Worm (Caenorhabditis elegans): ENCODE data around the gene pitr-4.

pitr-4 gene

DNA sequence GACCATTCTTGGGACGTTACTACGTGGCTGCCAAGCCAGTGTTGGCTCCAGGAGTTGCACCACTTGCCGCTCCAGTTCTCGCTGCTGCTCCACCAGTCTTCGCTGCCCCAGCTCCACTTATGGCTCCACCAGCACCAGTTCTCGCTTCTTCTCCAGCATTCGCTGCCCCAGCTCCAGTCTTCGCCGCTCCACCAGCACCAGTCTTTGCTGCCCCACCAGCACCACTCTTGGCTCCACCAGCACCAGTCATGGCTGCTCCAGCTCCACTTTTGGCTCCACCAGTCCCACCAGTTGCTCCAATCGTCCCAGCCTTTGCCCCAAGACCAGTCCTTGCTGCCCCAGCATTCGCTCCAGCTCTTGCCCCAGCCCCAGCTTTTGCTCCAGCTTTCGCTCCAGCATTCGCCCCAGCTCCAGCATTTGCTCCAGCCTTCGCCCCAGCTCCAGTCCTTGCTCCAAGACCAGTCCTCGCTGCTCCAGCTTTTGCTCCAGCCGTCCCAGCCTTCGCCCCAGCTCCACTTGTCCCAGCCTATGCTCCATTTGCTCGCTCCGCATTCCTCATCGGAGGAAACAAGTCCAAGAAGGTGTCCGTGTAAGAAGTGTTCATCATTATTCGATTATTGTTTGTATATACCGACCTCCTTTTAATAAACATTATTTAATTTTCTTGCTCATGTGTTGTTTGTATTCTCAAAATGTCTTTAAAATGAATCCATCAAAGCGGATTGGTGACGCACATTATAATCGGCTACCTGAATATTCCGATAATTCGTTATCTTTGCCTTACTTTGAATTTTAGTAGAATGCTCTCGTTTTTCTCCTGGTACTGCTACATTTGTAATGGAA, 35.6 kb downstream of the pitr-4 start, which contains the start of gene T06E4.7:
T06E4.7 (plus strand) TSS at position 793 of the 843 bp plus-strand sequence.
- TF ChIP-seq unc-120 (tag; optimal IDR thresholded peaks at IDR 0.05; ENCODE audit: poor library complexity, severe bottlenecking) (no peak), nhr-12 (tag; optimal IDR thresholded peaks at IDR 0.05) (no peak), snpc-4 (tag; optimal IDR thresholded peaks at IDR 0.05) (no peak), elt-1 (tag; optimal IDR thresholded peaks at IDR 0.05; ENCODE audit: borderline replicate concordance, insufficient read depth) (no peak), hlh-1 (tag; optimal IDR thresholded peaks at IDR 0.05) (no peak), flh-1 (GFP tag; optimal IDR thresholded peaks at IDR 0.05) (no peak), nhr-237 (tag; optimal IDR thresholded peaks at IDR 0.05) (no peak), nhr-2 (tag; optimal IDR thresholded peaks at IDR 0.05) (no peak), nhr-76 (tag; optimal IDR thresholded peaks at IDR 0.05) (no peak), ces-1 (GFP tag; optimal IDR thresholded peaks at IDR 0.05) (no peak), nhr-28 (tag; optimal IDR thresholded peaks at IDR 0.05) (no peak)

DNA sequence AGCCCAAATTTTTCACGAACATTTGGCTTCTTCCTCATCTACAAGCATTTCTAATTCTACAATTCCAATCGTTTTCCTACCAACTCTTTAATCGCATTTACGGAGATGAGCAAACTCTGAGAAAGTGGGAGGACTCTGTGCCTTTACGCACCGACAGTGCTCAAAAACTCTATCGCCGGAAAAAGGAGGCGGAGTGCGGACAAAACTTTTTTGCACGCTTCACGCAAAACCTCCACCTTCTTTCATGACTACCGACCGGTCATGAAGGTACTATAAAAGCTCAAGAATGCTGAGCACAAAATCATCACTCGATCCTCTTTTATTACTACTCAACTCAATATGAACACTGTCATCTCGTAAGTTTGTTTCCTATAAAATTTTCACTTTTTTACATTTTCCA, 36.3 kb downstream of the pitr-4 start, which contains the start of gene idpc-4:
idpc-4 (plus strand) TSS at position 301 of the 400 bp plus-strand sequence.
- TF ChIP-seq nhr-237 (tag; optimal IDR thresholded peaks at IDR 0.05) (no peak), blmp-1 (tag; optimal IDR thresholded peaks at IDR 0.05) (no peak), snpc-4 (tag; optimal IDR thresholded peaks at IDR 0.05) (no peak), drap-1 (GFP tag; optimal IDR thresholded peaks at IDR 0.05) (no peak), unc-62 (GFP tag; optimal IDR thresholded peaks at IDR 0.05) (no peak), elt-1 (tag; optimal IDR thresholded peaks at IDR 0.05; ENCODE audit: borderline replicate concordance, insufficient read depth) (no peak), nhr-12 (tag; optimal IDR thresholded peaks at IDR 0.05) (no peak), ztf-11 (tag; optimal IDR thresholded peaks at IDR 0.05) (no peak), mab-5 (tag; optimal IDR thresholded peaks at IDR 0.05) (no peak), lin-13 (tag; optimal IDR thresholded peaks at IDR 0.05) (no peak), sem-2 (GFP tag; optimal IDR thresholded peaks at IDR 0.05) (no peak), ceh-43 (GFP tag; optimal IDR thresholded peaks at IDR 0.05) (no peak), pha-4 (tag; optimal IDR thresholded peaks at IDR 0.05) (no peak), mls-2 (tag; optimal IDR thresholded peaks at IDR 0.05) (no peak), ceh-83 (GFP tag; optimal IDR thresholded peaks at IDR 0.05) (no peak), ceh-39 (tag; optimal IDR thresholded peaks at IDR 0.05) (no peak), ces-1 (GFP tag; optimal IDR thresholded peaks at IDR 0.05) (no peak), hlh-1 (tag; optimal IDR thresholded peaks at IDR 0.05) (no peak), lin-32 (GFP tag; optimal IDR thresholded peaks at IDR 0.05) (no peak), flh-1 (GFP tag; optimal IDR thresholded peaks at IDR 0.05) (no peak)

DNA sequence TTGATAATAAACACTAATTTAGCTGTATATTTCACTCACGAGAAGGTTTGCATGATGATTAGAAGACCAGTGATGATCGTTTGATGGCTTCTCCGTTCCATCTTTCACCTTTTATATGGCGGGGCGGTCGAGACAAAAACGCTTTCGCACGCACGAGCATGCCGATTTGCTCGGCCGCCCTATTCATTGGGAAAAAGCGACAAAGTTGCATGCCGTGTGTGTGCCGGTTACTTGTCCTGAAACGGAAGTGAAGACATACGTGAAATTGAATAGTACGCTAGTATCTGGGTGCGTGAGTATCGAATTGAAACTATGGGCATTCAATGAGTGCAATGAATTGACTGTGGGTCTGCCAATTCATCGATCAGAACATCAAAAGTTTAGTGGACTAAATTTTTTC, 38.6 kb downstream of the pitr-4 start, which contains the start of gene idpc-5:
idpc-5 (minus strand) TSS at position 101 of the 400 bp plus-strand sequence.
- no peak for TF ChIP-seq lsy-2 (tag; optimal IDR thresholded peaks at IDR 0.05)
- TF ChIP-seq nhr-237 (tag; optimal IDR thresholded peaks at IDR 0.05): no peak
- TF ChIP-seq elt-1 (tag; optimal IDR thresholded peaks at IDR 0.05; ENCODE audit: borderline replicate concordance, insufficient read depth): no peak
- no peak for TF ChIP-seq zip-8 (tag; optimal IDR thresholded peaks at IDR 0.05)
- no peak for TF ChIP-seq ceh-83 (GFP tag; optimal IDR thresholded peaks at IDR 0.05)
- no peak for TF ChIP-seq bed-3 (GFP tag; optimal IDR thresholded peaks at IDR 0.05)
- TF ChIP-seq pha-4 (tag; optimal IDR thresholded peaks at IDR 0.05): no peak
- TF ChIP-seq nhr-76 (tag; optimal IDR thresholded peaks at IDR 0.05): no peak
- no peak for TF ChIP-seq mep-1 (tag; optimal IDR thresholded peaks at IDR 0.05)
- TF ChIP-seq elt-3 (tag; optimal IDR thresholded peaks at IDR 0.05): no peak
- TF ChIP-seq unc-120 (tag; optimal IDR thresholded peaks at IDR 0.05; ENCODE audit: poor library complexity, severe bottlenecking): no peak
- no peak for TF ChIP-seq ces-1 (GFP tag; optimal IDR thresholded peaks at IDR 0.05)
- TF ChIP-seq unc-39 (tag; optimal IDR thresholded peaks at IDR 0.05): no peak
- no peak for TF ChIP-seq drap-1 (GFP tag; optimal IDR thresholded peaks at IDR 0.05)
- no peak for TF ChIP-seq sem-2 (GFP tag; optimal IDR thresholded peaks at IDR 0.05)
- TF ChIP-seq flh-1 (GFP tag; optimal IDR thresholded peaks at IDR 0.05): no peak

DNA sequence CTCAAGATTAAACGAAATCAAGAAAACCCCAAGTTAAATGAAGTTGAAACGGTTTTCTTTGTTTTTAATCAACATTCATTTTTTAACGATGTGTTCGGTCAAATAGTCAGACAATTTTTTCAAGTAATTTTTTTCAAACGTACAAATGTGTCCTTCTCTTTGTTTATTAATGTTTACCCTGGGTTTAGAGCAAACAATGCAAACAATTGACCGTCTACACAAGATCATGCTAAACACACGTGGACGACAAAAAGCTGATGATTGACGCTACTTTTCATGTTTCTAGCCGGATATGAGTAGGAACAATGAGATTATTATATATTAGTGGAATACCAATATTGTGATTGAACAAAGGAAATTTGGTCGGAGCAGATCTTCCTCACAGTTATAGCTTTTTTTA, 40.0 kb downstream of the pitr-4 start:
- no peak for TF ChIP-seq bed-3 (GFP tag; optimal IDR thresholded peaks at IDR 0.05)
- TF ChIP-seq lsy-2 (tag; optimal IDR thresholded peaks at IDR 0.05): no peak
- TF ChIP-seq mep-1 (tag; optimal IDR thresholded peaks at IDR 0.05): no peak

DNA sequence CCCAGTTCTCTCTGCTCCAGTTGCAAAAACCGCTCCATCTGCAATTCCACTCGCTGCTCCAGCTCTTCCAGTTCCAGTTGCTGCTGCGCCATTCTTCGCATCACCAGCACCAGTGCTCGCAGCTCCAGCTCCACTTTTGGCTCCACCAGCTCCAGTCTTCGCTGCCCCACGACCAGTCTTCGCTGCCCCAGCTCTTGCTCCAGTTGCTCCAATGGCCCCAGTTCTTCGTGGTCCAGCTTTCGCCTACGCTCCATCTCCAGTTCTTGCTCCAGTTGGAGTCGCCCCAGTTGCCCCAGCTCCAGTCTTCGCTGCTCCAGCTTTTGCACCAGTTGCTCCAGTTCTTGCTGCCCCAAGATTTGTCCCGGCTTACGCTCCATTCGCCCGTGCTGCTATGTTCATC, 41.0 kb downstream of the pitr-4 start:
- TF ChIP-seq blmp-1 (tag; optimal IDR thresholded peaks at IDR 0.05) (no peak), ceh-83 (GFP tag; optimal IDR thresholded peaks at IDR 0.05) (peak; percentile 0)
